Fruit fly (Drosophila melanogaster) whole organism, embryonic: ENCODE results near the gene Pex11c.

Experiments used
- Atf3 ChIP-seq: fragments of 200-800 bp; sonication (Bioruptor generic); optimal IDR thresholded peaks from 3 replicates; lab custom pipeline; 2016; ENCODE audit warnings: missing biosample characterization, missing genetic modification characterization
- Atf6 ChIP-seq: fragments of 200-800 bp; sonication (Bioruptor generic); IDR thresholded peaks from 2 replicates; pipeline ENCODE4 v1.3.6; 2022; ENCODE audit warnings: missing biosample characterization, missing genetic modification characterization
- CG10431 ChIP-seq: fragments of 200-800 bp; sonication (Bioruptor generic); optimal IDR thresholded peaks from 3 replicates; lab custom pipeline; 2018; ENCODE audit warnings: missing biosample characterization, mild to moderate bottlenecking, missing genetic modification characterization
- CG10959 ChIP-seq: fragments of 200-800 bp; sonication (Bioruptor generic); IDR thresholded peaks from 2 replicates; pipeline ENCODE4 v1.3.6; 2022; ENCODE audit warnings: missing biosample characterization, missing genetic modification characterization
- CG11695 ChIP-seq: fragments of 200-800 bp; sonication (Bioruptor generic); IDR thresholded peaks from 3 replicates; pipeline ENCODE4 v1.3.6; 2022; ENCODE audit warnings: missing biosample characterization, missing genetic modification characterization
- CG12299 ChIP-seq: fragments of 200-800 bp; sonication (Bioruptor generic); optimal IDR thresholded peaks from 2 replicates; lab custom pipeline; 2018; ENCODE audit warnings: missing biosample characterization, mild to moderate bottlenecking, missing genetic modification characterization
- CG12769 ChIP-seq: fragments of 200-800 bp; sonication (Bioruptor generic); optimal IDR thresholded peaks from 2 replicates; lab custom pipeline; 2019; ENCODE audit warnings: missing biosample characterization, mild to moderate bottlenecking, missing genetic modification characterization, moderate library complexity
- CG14441 ChIP-seq: fragments of 200-800 bp; sonication (Bioruptor generic); IDR thresholded peaks from 2 replicates; pipeline ENCODE4 v1.3.6; 2022; ENCODE audit warnings: missing biosample characterization, missing genetic modification characterization
- CG14860 ChIP-seq: fragments of 200-800 bp; sonication (Bioruptor generic); IDR thresholded peaks from 3 replicates; pipeline ENCODE4 v1.3.6; 2022; ENCODE audit warnings: missing biosample characterization, missing genetic modification characterization; ENCODE audit not compliant: partially characterized antibody
- CG15269 ChIP-seq: fragments of 200-800 bp; sonication (Bioruptor generic); optimal IDR thresholded peaks from 2 replicates; lab custom pipeline; 2018; ENCODE audit warnings: missing biosample characterization, mild to moderate bottlenecking, missing genetic modification characterization, moderate library complexity
- CG17328 ChIP-seq: fragments of 200-800 bp; sonication (Bioruptor generic); IDR thresholded peaks from 2 replicates; pipeline ENCODE4 v1.3.6; 2022; ENCODE audit warnings: missing biosample characterization, missing genetic modification characterization
- CG17359 ChIP-seq: fragments of 200-800 bp; sonication (Bioruptor generic); optimal IDR thresholded peaks from 3 replicates; lab custom pipeline; 2018; ENCODE audit warnings: missing biosample characterization, mild to moderate bottlenecking, missing genetic modification characterization, moderate library complexity
- CG17612 ChIP-seq: fragments of 200-800 bp; sonication (Bioruptor generic); IDR thresholded peaks from 2 replicates; pipeline ENCODE4 v1.3.6; 2022; ENCODE audit warnings: missing biosample characterization, missing genetic modification characterization
- CG2678 ChIP-seq: fragments of 200-800 bp; sonication (Bioruptor generic); optimal IDR thresholded peaks from 3 replicates; lab custom pipeline; 2019; ENCODE audit warnings: missing biosample characterization, mild to moderate bottlenecking, missing genetic modification characterization, moderate library complexity
- CG3407 ChIP-seq: fragments of 200-800 bp; sonication (Bioruptor generic); optimal IDR thresholded peaks from 2 replicates; lab custom pipeline; 2018; ENCODE audit warnings: missing biosample characterization, mild to moderate bottlenecking, missing genetic modification characterization
- CG5245 ChIP-seq: fragments of 200-800 bp; sonication (Bioruptor generic); optimal IDR thresholded peaks from 3 replicates; lab custom pipeline; 2016; ENCODE audit warnings: missing biosample characterization, missing genetic modification characterization
- CG7271 ChIP-seq: fragments of 200-800 bp; sonication (Bioruptor generic); optimal IDR thresholded peaks from 2 replicates; lab custom pipeline; 2018; ENCODE audit warnings: missing biosample characterization, mild to moderate bottlenecking, missing genetic modification characterization, moderate library complexity
- D19A ChIP-seq: fragments of 200-800 bp; optimal IDR thresholded peaks from 3 replicates; lab custom pipeline; 2019; ENCODE audit warnings: missing biosample characterization, mild to moderate bottlenecking, missing genetic modification characterization, moderate library complexity
- Dad ChIP-seq: fragments of 200-800 bp; sonication (Bioruptor generic); optimal IDR thresholded peaks from 3 replicates; lab custom pipeline; 2016; ENCODE audit warnings: missing biosample characterization, missing genetic modification characterization
- Ets65A ChIP-seq: fragments of 200-800 bp; sonication (Bioruptor generic); peaks from one replicate; lab custom pipeline; 2016; ENCODE audit warnings: missing biosample characterization, missing genetic modification characterization
- Fer1 ChIP-seq: fragments of 200-800 bp; sonication (Bioruptor generic); optimal IDR thresholded peaks from 2 replicates; lab custom pipeline; 2017; ENCODE audit warnings: missing biosample characterization, mild to moderate bottlenecking, missing genetic modification characterization
- Fer3 ChIP-seq: fragments of 200-800 bp; sonication (Bioruptor generic); optimal IDR thresholded peaks from 2 replicates; lab custom pipeline; 2018; ENCODE audit warnings: missing biosample characterization, mild to moderate bottlenecking, missing genetic modification characterization, moderate library complexity
- Hey ChIP-seq: fragments of 200-800 bp; sonication (Bioruptor generic); optimal IDR thresholded peaks from 3 replicates; lab custom pipeline; 2018; ENCODE audit warnings: missing biosample characterization, mild to moderate bottlenecking, missing genetic modification characterization
- HmgZ ChIP-seq: fragments of 200-800 bp; sonication (Bioruptor generic); optimal IDR thresholded peaks from 2 replicates; lab custom pipeline; 2018; ENCODE audit warnings: missing biosample characterization, mild to moderate bottlenecking, missing genetic modification characterization
- Myb ChIP-seq: fragments of 200-800 bp; sonication (Bioruptor generic); optimal IDR thresholded peaks from 2 replicates; lab custom pipeline; 2016; ENCODE audit warnings: missing biosample characterization, missing genetic modification characterization
- Nf-YC ChIP-seq: fragments of 200-800 bp; optimal IDR thresholded peaks from 3 replicates; lab custom pipeline; 2019; ENCODE audit warnings: missing biosample characterization, mild to moderate bottlenecking, missing genetic modification characterization, moderate library complexity
- NfI ChIP-seq: fragments of 200-800 bp; sonication (Bioruptor generic); optimal IDR thresholded peaks from 3 replicates; lab custom pipeline; 2018; ENCODE audit warnings: missing biosample characterization, mild to moderate bottlenecking, missing genetic modification characterization, moderate library complexity
- Oli ChIP-seq: fragments of 200-800 bp; sonication (Bioruptor generic); optimal IDR thresholded peaks from 2 replicates; lab custom pipeline; 2018; ENCODE audit warnings: missing biosample characterization, mild to moderate bottlenecking, missing genetic modification characterization, moderate library complexity
- Ptx1 ChIP-seq: fragments of 200-800 bp; sonication (Bioruptor generic); IDR thresholded peaks from 2 replicates; pipeline ENCODE4 v1.3.6; 2022; ENCODE audit warnings: missing biosample characterization, missing genetic modification characterization
- Rfx ChIP-seq: fragments of 200-800 bp; sonication (Bioruptor generic); IDR thresholded peaks from 2 replicates; pipeline ENCODE4 v1.3.6; 2022; ENCODE audit warnings: missing biosample characterization, missing genetic modification characterization
- corto ChIP-seq: fragments of 200-800 bp; sonication (Bioruptor generic); optimal IDR thresholded peaks from 2 replicates; lab custom pipeline; 2016; ENCODE audit warnings: missing biosample characterization, mild to moderate bottlenecking, missing genetic modification characterization, moderate library complexity
- crol ChIP-seq: fragments of 200-800 bp; sonication (Bioruptor generic); IDR thresholded peaks from 2 replicates; pipeline ENCODE4 v1.3.6; 2022; ENCODE audit warnings: missing biosample characterization, missing genetic modification characterization
- dmrt99B ChIP-seq: fragments of 200-800 bp; sonication (Bioruptor generic); optimal IDR thresholded peaks from 2 replicates; lab custom pipeline; 2018; ENCODE audit warnings: missing biosample characterization, mild to moderate bottlenecking, missing genetic modification characterization, moderate library complexity
- dpn ChIP-seq, 2 experiments: fragments of 200-800 bp; sonication (Bioruptor generic); optimal IDR thresholded peaks; 3 replicates each; lab custom pipeline; 2016; ENCODE audit warnings: missing biosample characterization in 2 of 2, missing genetic modification characterization in 2 of 2
- dysf ChIP-seq: fragments of 200-800 bp; sonication (Bioruptor generic); IDR thresholded peaks from 3 replicates; pipeline ENCODE4 v1.3.6; 2022; ENCODE audit warnings: missing biosample characterization, missing genetic modification characterization
- esg ChIP-seq: fragments of 200-800 bp; sonication (Bioruptor generic); conservative IDR thresholded peaks from 2 replicates; pipeline ENCODE4 v1.3.6; 2022; ENCODE audit warnings: missing biosample characterization, missing genetic modification characterization
- fd102C ChIP-seq: fragments of 200-800 bp; sonication (Bioruptor generic); optimal IDR thresholded peaks from 2 replicates; lab custom pipeline; 2018; ENCODE audit warnings: missing biosample characterization, mild to moderate bottlenecking, missing genetic modification characterization, moderate library complexity
- grn ChIP-seq: fragments of 200-800 bp; sonication (Bioruptor generic); optimal IDR thresholded peaks from 3 replicates; lab custom pipeline; 2017; ENCODE audit warnings: missing biosample characterization, missing genetic modification characterization
- lilli ChIP-seq: fragments of 200-800 bp; sonication (Bioruptor generic); optimal IDR thresholded peaks from 3 replicates; lab custom pipeline; 2016; ENCODE audit warnings: missing biosample characterization, missing genetic modification characterization
- mam ChIP-seq: fragments of 200-800 bp; sonication (Bioruptor generic); optimal IDR thresholded peaks from 3 replicates; lab custom pipeline; 2016; ENCODE audit warnings: missing biosample characterization, missing genetic modification characterization
- mirr ChIP-seq: fragments of 200-800 bp; sonication (Bioruptor generic); optimal IDR thresholded peaks from 3 replicates; lab custom pipeline; 2018; ENCODE audit warnings: missing biosample characterization, mild to moderate bottlenecking, missing genetic modification characterization
- nom ChIP-seq: fragments of 200-800 bp; sonication (Bioruptor generic); optimal IDR thresholded peaks from 2 replicates; lab custom pipeline; 2017; ENCODE audit warnings: missing biosample characterization, missing genetic modification characterization, mild to moderate bottlenecking, moderate library complexity, missing genetic modification reagents
- ro ChIP-seq: fragments of 200-800 bp; sonication (Bioruptor generic); IDR thresholded peaks from 2 replicates; pipeline ENCODE4 v1.3.6; 2022; ENCODE audit warnings: missing biosample characterization, missing genetic modification characterization
- toy ChIP-seq: fragments of 200-800 bp; sonication (Bioruptor generic); IDR thresholded peaks from 2 replicates; pipeline ENCODE4 v1.3.6; 2022; ENCODE audit warnings: missing biosample characterization, missing genetic modification characterization
- zf30C ChIP-seq: fragments of 200-800 bp; sonication (Bioruptor generic); optimal IDR thresholded peaks from 3 replicates; lab custom pipeline; 2018; ENCODE audit warnings: missing biosample characterization, mild to moderate bottlenecking, missing genetic modification characterization
- zfh1 ChIP-seq: fragments of 200-800 bp; sonication (Bioruptor generic); IDR thresholded peaks from 3 replicates; pipeline ENCODE4 v1.3.6; 2022; ENCODE audit warnings: missing biosample characterization, missing genetic modification characterization
- zfh2 ChIP-seq: fragments of 200-800 bp; sonication (Bioruptor generic); optimal IDR thresholded peaks from 2 replicates; lab custom pipeline; 2016; ENCODE audit warnings: missing biosample characterization, missing genetic modification characterization

The Pex11c gene

DNA sequence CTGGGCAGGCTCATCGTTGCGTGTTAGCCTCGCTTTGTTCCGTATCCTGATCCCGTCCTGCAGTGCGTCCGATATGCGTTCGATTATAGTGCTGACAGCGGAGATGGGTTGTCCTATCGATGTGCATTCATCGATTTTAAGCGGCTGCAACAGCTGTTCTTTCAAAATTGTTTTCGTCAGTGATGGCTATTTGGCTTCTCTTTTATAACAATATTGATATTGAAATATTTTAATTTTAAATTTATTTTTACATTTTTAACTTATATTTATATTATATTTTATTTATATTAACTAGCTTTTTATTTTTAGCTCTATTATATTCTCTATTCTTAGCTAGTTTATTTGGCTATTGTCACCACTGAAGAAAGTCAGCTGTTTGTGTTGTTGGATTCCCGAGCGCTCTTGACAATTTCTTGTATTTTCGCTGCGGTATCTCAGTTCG, at the start of gene Pex11c, which contains the start of gene wda (continued):
- TF ChIP-seq corto (GFP tag; lab: Kevin White, UChicago) (peak; percentile 18), Oli (tag; lab: Kevin White, UChicago) (peak; percentile 88), fd102C (peak; percentile 59), lilli (GFP tag; lab: Kevin White, UChicago) (peak; percentile 77), toy (GFP tag; lab: Robert Waterston, UW) (peak; percentile 37; the same call in 1 of the 2 replicates), CG17612 (0 out of 2 replicates have a peak, but pooled peaks have one; percentile 40), CG7271 (tag; lab: Kevin White, UChicago) (peak; percentile 85), Atf6 (GFP tag; lab: Robert Waterston, UW) (peak; percentile 77), CG12299 (tag; lab: Kevin White, UChicago) (peak; percentile 77), ro (GFP tag; lab: Robert Waterston, UW) (peak; percentile 84), CG3407 (GFP tag; lab: Kevin White, UChicago) (peak; percentile 82), CG11695 (peak; percentile 90), esg (GFP tag; lab: Robert Waterston, UW) (peak; percentile 87), CG5245 (GFP tag; lab: Kevin White, UChicago) (peak; percentile 43), CG10431 (GFP tag; lab: Kevin White, UChicago) (peak; percentile 57)

DNA sequence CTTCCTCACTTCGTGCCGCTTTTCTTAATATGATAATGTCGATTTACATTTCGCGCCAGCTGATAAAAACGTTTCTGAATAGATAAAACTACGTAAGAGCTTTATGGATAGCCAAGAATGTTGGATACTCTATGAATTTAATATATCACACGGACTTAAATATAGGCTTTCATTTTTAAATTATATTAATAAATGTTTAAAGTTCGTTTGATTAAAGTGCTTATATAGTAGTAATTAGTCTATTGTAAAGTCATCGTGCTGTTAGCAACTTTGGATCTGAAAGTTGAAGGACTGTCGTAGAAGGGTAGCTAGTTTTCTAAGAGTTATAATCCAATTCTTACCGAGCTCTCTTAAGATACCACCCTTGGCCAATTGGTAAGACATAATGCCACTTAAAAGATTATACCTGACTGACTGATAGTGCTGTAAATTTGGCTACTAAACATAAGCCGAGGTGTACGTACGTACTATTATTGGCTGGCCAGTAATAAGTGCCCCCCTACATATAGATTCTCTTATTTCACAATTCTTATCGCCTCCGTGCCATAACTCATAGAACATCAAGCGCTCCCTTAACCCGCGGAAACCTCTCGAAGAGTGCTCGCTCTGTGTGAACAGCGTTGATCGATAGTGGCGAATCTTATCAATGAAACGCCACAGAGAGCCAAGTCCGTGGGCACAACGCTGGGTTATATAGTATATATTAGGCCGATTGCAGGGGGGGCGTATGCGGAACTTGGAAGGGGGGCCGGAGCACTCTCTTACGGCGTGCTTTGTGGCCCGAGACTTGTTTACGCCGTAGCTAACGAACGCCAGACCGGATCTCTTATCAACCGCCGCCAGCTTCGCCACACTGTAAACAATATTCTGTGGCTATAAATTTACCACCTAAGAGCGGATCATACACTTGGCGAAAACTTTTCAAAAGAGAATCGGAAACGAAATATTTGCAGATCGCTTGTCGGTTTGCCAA, 47.6 kb upstream of the Pex11c start:
- TF ChIP-seq dysf (GFP tag; lab: Robert Waterston, UW) (peak; percentile 58), Atf3 (GFP tag; lab: Kevin White, UChicago) (no peak), Hey (tag; lab: Kevin White, UChicago) (peak; percentile 41), Fer1 (GFP tag; lab: Kevin White, UChicago) (peak; percentile 16), NfI (GFP tag; lab: Kevin White, UChicago) (peak; percentile 13), CG12769 (peak; percentile 41), dmrt99B (tag; lab: Kevin White, UChicago) (no peak), Dad (GFP tag; lab: Kevin White, UChicago) (no peak), CG2678 (tag; lab: Kevin White, UChicago) (peak; percentile 21), CG15269 (tag; lab: Kevin White, UChicago) (peak; percentile 64), Ets65A (GFP tag; lab: Kevin White, UChicago) (peak; percentile 2), Rfx (peak; percentile 35), zfh1 (0 out of 3 replicates have a peak, but pooled peaks have one; percentile 7), CG17328 (GFP tag; lab: Robert Waterston, UW) (no peak), HmgZ (tag; lab: Kevin White, UChicago) (peak; percentile 55), mirr (GFP tag; lab: Kevin White, UChicago) (peak; percentile 62), CG17359 (tag; lab: Kevin White, UChicago) (peak; percentile 14), CG14860 (GFP tag; lab: Robert Waterston, UW) (no peak), zf30C (GFP tag; lab: Kevin White, UChicago) (peak; percentile 81), mam (GFP tag; lab: Kevin White, UChicago) (peak; percentile 35), Nf-YC (tag; lab: Kevin White, UChicago) (peak; percentile 85), CG14441 (GFP tag; lab: Robert Waterston, UW) (peak; percentile 34; the same call in 1 of the 2 replicates), crol (GFP tag; lab: Robert Waterston, UW) (peak; percentile 84), CG10959 (no peak), grn (peak; percentile 60), Ptx1 (GFP tag; lab: Robert Waterston, UW) (peak; percentile 37; the same call in 1 of the 2 replicates), Fer3 (tag; lab: Kevin White, UChicago) (peak; percentile 33), D19A (tag; lab: Kevin White, UChicago) (peak; percentile 91), Myb (GFP tag; lab: Kevin White, UChicago) (no peak), dpn (GFP tag; optimal IDR thresholded peaks at IDR 0.05; lab: Kevin White, UChicago) (peak in 1 of 2 experiments; percentile 5), zfh2 (GFP tag; lab: Kevin White, UChicago) (peak; percentile 9), lilli (GFP tag; lab: Kevin White, UChicago) (peak; percentile 21), nom (GFP tag; lab: Kevin White, UChicago) (peak; percentile 60)
